Worm (Caenorhabditis elegans) whole organism, mixed stage, embryonic: ENCODE data around the gene srlf-31.
A peak's percentile ranks its signal among the peaks of the same experiment; 100 is the strongest.

Experiments
- M03D4.4 ChIP-seq: sonication (generic microtip); optimal IDR thresholded peaks from 2 replicates; lab custom pipeline; 2017; ENCODE audit warnings: mild to moderate bottlenecking, missing genetic modification characterization, missing compliant biosample characterization
- bed-3 ChIP-seq: fragments of 200-800 bp; sonication (Bioruptor generic); optimal IDR thresholded peaks from 3 replicates; lab custom pipeline; 2018; ENCODE audit warnings: mild to moderate bottlenecking, missing genetic modification characterization, moderate library complexity, missing compliant biosample characterization
- blmp-1 ChIP-seq: fragments of 150-350 bp; optimal IDR thresholded peaks from 2 replicates; lab custom pipeline; 2014; ENCODE audit warnings: missing biosample characterization, missing genetic modification characterization
- ceh-39 ChIP-seq: fragments of 150-350 bp; optimal IDR thresholded peaks from 2 replicates; lab custom pipeline; 2014; ENCODE audit warnings: missing biosample characterization, missing genetic modification characterization
- ceh-43 ChIP-seq: fragments of 200-800 bp; sonication (Bioruptor generic); optimal IDR thresholded peaks from 2 replicates; lab custom pipeline; 2018; ENCODE audit warnings: mild to moderate bottlenecking, missing genetic modification characterization, moderate library complexity, missing compliant biosample characterization
- ceh-83 ChIP-seq: fragments of 200-800 bp; sonication (Bioruptor generic); optimal IDR thresholded peaks from 2 replicates; lab custom pipeline; 2018; ENCODE audit warnings: mild to moderate bottlenecking, missing genetic modification characterization, missing compliant biosample characterization
- ces-1 ChIP-seq: fragments of 150-350 bp; optimal IDR thresholded peaks from 2 replicates; lab custom pipeline; 2014; ENCODE audit warnings: missing biosample characterization, missing genetic modification reagents, missing genetic modification characterization
- cnd-1 ChIP-seq: fragments of 200-800 bp; sonication (Bioruptor generic); optimal IDR thresholded peaks from 2 replicates; lab custom pipeline; 2018; ENCODE audit warnings: mild to moderate bottlenecking, missing genetic modification characterization, missing compliant biosample characterization
- drap-1 ChIP-seq: fragments of 200-800 bp; sonication (Bioruptor generic); optimal IDR thresholded peaks from 3 replicates; lab custom pipeline; 2018; ENCODE audit warnings: mild to moderate bottlenecking, missing genetic modification characterization, missing compliant biosample characterization
- elt-1 ChIP-seq: sonication (generic microtip); optimal IDR thresholded peaks from 2 replicates; lab custom pipeline; 2017; ENCODE audit warnings: missing genetic modification characterization, mild to moderate bottlenecking, missing compliant biosample characterization, antibody characterized with exemption, moderate library complexity, borderline replicate concordance; ENCODE audit not compliant: insufficient read depth
- elt-3 ChIP-seq: fragments of 150-350 bp; optimal IDR thresholded peaks from 2 replicates; lab custom pipeline; 2014; ENCODE audit warnings: missing biosample characterization, missing genetic modification characterization
- flh-1 ChIP-seq: fragments of 200-800 bp; sonication (Bioruptor generic); optimal IDR thresholded peaks from 2 replicates; lab custom pipeline; 2018; ENCODE audit warnings: mild to moderate bottlenecking, missing genetic modification characterization, moderate library complexity, missing compliant biosample characterization
- ham-2 ChIP-seq: fragments of 200-800 bp; sonication (Bioruptor generic); optimal IDR thresholded peaks from 2 replicates; lab custom pipeline; 2018; ENCODE audit warnings: mild to moderate bottlenecking, missing genetic modification characterization, missing compliant biosample characterization
- hlh-1 ChIP-seq: fragments of 150-350 bp; optimal IDR thresholded peaks from 2 replicates; lab custom pipeline; 2014; ENCODE audit warnings: missing biosample characterization, missing genetic modification reagents, missing genetic modification characterization
- lin-13 ChIP-seq: fragments of 150-350 bp; optimal IDR thresholded peaks from 2 replicates; lab custom pipeline; 2014; ENCODE audit warnings: missing biosample characterization, missing genetic modification characterization
- lin-32 ChIP-seq: fragments of 200-800 bp; sonication (Bioruptor generic); optimal IDR thresholded peaks from 2 replicates; lab custom pipeline; 2018; ENCODE audit warnings: mild to moderate bottlenecking, missing genetic modification characterization, missing compliant biosample characterization
- lsy-2 ChIP-seq: fragments of 150-350 bp; optimal IDR thresholded peaks from 2 replicates; lab custom pipeline; 2014; ENCODE audit warnings: missing biosample characterization, missing genetic modification characterization
- mab-5 ChIP-seq: fragments of 150-350 bp; optimal IDR thresholded peaks from 2 replicates; lab custom pipeline; 2014; ENCODE audit warnings: missing biosample characterization, missing genetic modification characterization
- mep-1 ChIP-seq: fragments of 150-350 bp; optimal IDR thresholded peaks from 2 replicates; lab custom pipeline; 2017; ENCODE audit warnings: missing biosample characterization, missing genetic modification reagents, missing genetic modification characterization, inconsistent platforms
- mls-2 ChIP-seq: sonication (generic microtip); optimal IDR thresholded peaks from 2 replicates; lab custom pipeline; 2016; ENCODE audit warnings: mild to moderate bottlenecking, missing genetic modification characterization, moderate library complexity, missing compliant biosample characterization
- nhr-12 ChIP-seq: fragments of 150-350 bp; optimal IDR thresholded peaks from 2 replicates; lab custom pipeline; 2014; ENCODE audit warnings: missing biosample characterization, missing genetic modification characterization
- nhr-2 ChIP-seq: fragments of 150-350 bp; optimal IDR thresholded peaks from 2 replicates; lab custom pipeline; 2014; ENCODE audit warnings: missing biosample characterization, missing genetic modification characterization
- nhr-237 ChIP-seq: fragments of 150-350 bp; optimal IDR thresholded peaks from 2 replicates; lab custom pipeline; 2014; ENCODE audit warnings: missing biosample characterization, missing genetic modification characterization
- nhr-28 ChIP-seq: fragments of 150-350 bp; optimal IDR thresholded peaks from 2 replicates; lab custom pipeline; 2014; ENCODE audit warnings: missing biosample characterization, missing genetic modification characterization
- nhr-76 ChIP-seq: sonication (generic microtip); optimal IDR thresholded peaks from 2 replicates; lab custom pipeline; 2017; ENCODE audit warnings: missing biosample characterization, missing genetic modification characterization
- pha-4 ChIP-seq: fragments of 150-350 bp; optimal IDR thresholded peaks from 2 replicates; lab custom pipeline; 2018; ENCODE audit warnings: missing biosample characterization, missing genetic modification reagents, missing genetic modification characterization
- sem-2 ChIP-seq: fragments of 200-800 bp; sonication (Bioruptor generic); optimal IDR thresholded peaks from 2 replicates; lab custom pipeline; 2018; ENCODE audit warnings: mild to moderate bottlenecking, missing genetic modification characterization, missing compliant biosample characterization
- snpc-4 ChIP-seq: fragments of 150-350 bp; optimal IDR thresholded peaks from 2 replicates; lab custom pipeline; 2014; ENCODE audit warnings: missing biosample characterization, missing genetic modification characterization
- sptf-1 ChIP-seq: sonication (generic microtip); optimal IDR thresholded peaks from 2 replicates; lab custom pipeline; 2017; ENCODE audit warnings: mild to moderate bottlenecking, missing genetic modification characterization, moderate library complexity, missing compliant biosample characterization
- tbx-8 ChIP-seq: fragments of 200-800 bp; sonication (Bioruptor generic); optimal IDR thresholded peaks from 2 replicates; lab custom pipeline; 2018; ENCODE audit warnings: mild to moderate bottlenecking, missing genetic modification characterization, moderate library complexity, missing compliant biosample characterization
- unc-120 ChIP-seq: sonication (generic microtip); optimal IDR thresholded peaks from 2 replicates; lab custom pipeline; 2017; ENCODE audit warnings: missing genetic modification characterization, missing compliant biosample characterization; ENCODE audit not compliant: poor library complexity, severe bottlenecking
- unc-39 ChIP-seq: fragments of 150-350 bp; optimal IDR thresholded peaks from 2 replicates; lab custom pipeline; 2014; ENCODE audit warnings: missing biosample characterization, missing genetic modification characterization
- unc-62 ChIP-seq: fragments of 150-350 bp; optimal IDR thresholded peaks from 2 replicates; lab custom pipeline; 2014; ENCODE audit warnings: missing biosample characterization, missing genetic modification reagents, missing genetic modification characterization
- zip-8 ChIP-seq: fragments of 150-350 bp; optimal IDR thresholded peaks from 2 replicates; lab custom pipeline; 2014; ENCODE audit warnings: missing biosample characterization, missing genetic modification characterization
- ztf-11 ChIP-seq: fragments of 150-350 bp; optimal IDR thresholded peaks from 2 replicates; lab custom pipeline; 2014; ENCODE audit warnings: missing biosample characterization, missing genetic modification characterization

srlf-31 gene

ce11 chrIV:11923074-11923473 is at the start of gene srlf-31:
srlf-31 (minus strand) TSS chrIV:11923174.
- TF ChIP-seq ceh-39: no peak
- no peak for TF ChIP-seq nhr-76 (tag; lab: Kevin White, UChicago)
- no peak for TF ChIP-seq mep-1
- no peak for TF ChIP-seq snpc-4
- TF ChIP-seq elt-3 (tag; lab: Kevin White, UChicago): no peak
- no peak for TF ChIP-seq elt-1 (tag; lab: Kevin White, UChicago)

ce11 chrIV:11970171-11970570 is 47.2 kb upstream of the srlf-31 start, which contains the start of gene ZK829.9:
ZK829.9 (plus strand) TSS chrIV:11970534.
- TF ChIP-seq unc-120 (tag; lab: Kevin White, UChicago) (no peak), cnd-1 (no peak), tbx-8 (GFP tag; lab: Kevin White, UChicago) (no peak), mab-5 (tag; lab: Kevin White, UChicago) (no peak), mep-1 (no peak), ztf-11 (tag; lab: Kevin White, UChicago) (no peak), lsy-2 (tag; lab: Kevin White, UChicago) (no peak), sem-2 (GFP tag; lab: Kevin White, UChicago) (no peak), nhr-12 (no peak), flh-1 (no peak)

DNA sequence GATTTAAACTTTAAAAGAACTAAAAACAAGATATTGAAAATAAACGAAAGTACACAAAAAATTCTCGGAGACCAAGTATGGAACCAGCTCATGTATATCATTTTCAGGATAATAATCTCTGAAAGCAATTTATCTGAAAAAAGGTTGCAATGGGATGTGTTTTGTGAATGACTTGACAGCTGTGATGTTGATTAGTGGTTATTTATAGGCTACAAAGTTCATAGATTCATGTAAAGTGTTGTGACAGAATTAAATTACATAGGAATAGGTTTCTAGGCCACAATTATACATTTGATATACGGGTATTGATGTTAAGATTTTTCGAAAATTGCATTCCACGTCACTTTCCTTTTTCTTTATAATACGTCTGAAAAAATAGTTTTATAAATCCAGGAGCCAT is 42.4 kb upstream of the srlf-31 start, which contains the start of gene srj-1:
Gene srj-1 (minus strand): TSS at position 101 of the 400 bp plus-strand sequence.
- TF ChIP-seq nhr-2 (tag; lab: Kevin White, UChicago) (no peak), ham-2 (GFP tag; lab: Kevin White, UChicago) (no peak), pha-4 (tag; lab: Kevin White, UChicago) (no peak), ceh-43 (GFP tag; lab: Kevin White, UChicago) (no peak), ceh-39 (no peak), nhr-28 (tag; lab: Kevin White, UChicago) (no peak), hlh-1 (no peak), unc-39 (tag; lab: Kevin White, UChicago) (no peak), ces-1 (GFP tag; lab: Kevin White, UChicago) (no peak), mab-5 (tag; lab: Kevin White, UChicago) (no peak), blmp-1 (no peak)

- TF ChIP-seq cnd-1 (no peak), blmp-1 (no peak), nhr-76 (tag; lab: Kevin White, UChicago) (no peak), pha-4 (tag; lab: Kevin White, UChicago) (peak; percentile 81), nhr-12 (no peak), nhr-28 (tag; lab: Kevin White, UChicago) (no peak), sem-2 (GFP tag; lab: Kevin White, UChicago) (no peak), drap-1 (no peak), ceh-43 (GFP tag; lab: Kevin White, UChicago) (no peak), sptf-1 (tag; lab: Kevin White, UChicago) (no peak), ztf-11 (tag; lab: Kevin White, UChicago) (no peak), unc-120 (tag; lab: Kevin White, UChicago) (no peak), elt-3 (tag; lab: Kevin White, UChicago) (no peak), snpc-4 (no peak), unc-39 (tag; lab: Kevin White, UChicago) (no peak), tbx-8 (GFP tag; lab: Kevin White, UChicago) (no peak), elt-1 (tag; lab: Kevin White, UChicago) (no peak), bed-3 (GFP tag; lab: Kevin White, UChicago) (no peak), mep-1 (peak; percentile 44), ham-2 (GFP tag; lab: Kevin White, UChicago) (no peak), hlh-1 (peak; percentile 20), zip-8 (tag; lab: Kevin White, UChicago) (no peak), ces-1 (GFP tag; lab: Kevin White, UChicago) (peak; percentile 5), lsy-2 (tag; lab: Kevin White, UChicago) (peak; percentile 68), lin-13 (peak; percentile 58), unc-62 (GFP tag; lab: Kevin White, UChicago) (no peak), mab-5 (tag; lab: Kevin White, UChicago) (no peak), M03D4.4 (no peak), lin-32 (GFP tag; lab: Kevin White, UChicago) (no peak), nhr-237 (peak; percentile 44), nhr-2 (tag; lab: Kevin White, UChicago) (no peak), flh-1 (no peak), mls-2 (tag; lab: Kevin White, UChicago) (no peak), ceh-83 (no peak), ceh-39 (peak; percentile 46)
- TF ChIP-seq, all 35 proteins: peak for 8
Measured at ce11 chrIV:11961485-11962255, 38.7 kb upstream of the srlf-31 start, which contains the start of gene ZK829.7. ZK829.7 (minus strand) TSS chrIV:11961535.
